Worm (Caenorhabditis elegans) whole organism, mixed stage, embryonic: Measurements from ENCODE around the gene T10B10.8.

Source experiments
- ceh-39 ChIP-seq: fragments of 150-350 bp; optimal IDR thresholded peaks from 2 replicates; lab custom pipeline; 2014; ENCODE audit warnings: missing biosample characterization, missing genetic modification characterization
- ceh-83 ChIP-seq: fragments of 200-800 bp; sonication (Bioruptor generic); optimal IDR thresholded peaks from 2 replicates; lab custom pipeline; 2018; ENCODE audit warnings: mild to moderate bottlenecking, missing genetic modification characterization, missing compliant biosample characterization
- ces-1 ChIP-seq: fragments of 150-350 bp; optimal IDR thresholded peaks from 2 replicates; lab custom pipeline; 2014; ENCODE audit warnings: missing biosample characterization, missing genetic modification reagents, missing genetic modification characterization
- elt-3 ChIP-seq: fragments of 150-350 bp; optimal IDR thresholded peaks from 2 replicates; lab custom pipeline; 2014; ENCODE audit warnings: missing biosample characterization, missing genetic modification characterization
- lin-13 ChIP-seq: fragments of 150-350 bp; optimal IDR thresholded peaks from 2 replicates; lab custom pipeline; 2014; ENCODE audit warnings: missing biosample characterization, missing genetic modification characterization
- lsy-2 ChIP-seq: fragments of 150-350 bp; optimal IDR thresholded peaks from 2 replicates; lab custom pipeline; 2014; ENCODE audit warnings: missing biosample characterization, missing genetic modification characterization
- nhr-12 ChIP-seq: fragments of 150-350 bp; optimal IDR thresholded peaks from 2 replicates; lab custom pipeline; 2014; ENCODE audit warnings: missing biosample characterization, missing genetic modification characterization
- nhr-28 ChIP-seq: fragments of 150-350 bp; optimal IDR thresholded peaks from 2 replicates; lab custom pipeline; 2014; ENCODE audit warnings: missing biosample characterization, missing genetic modification characterization
- nhr-76 ChIP-seq: sonication (generic microtip); optimal IDR thresholded peaks from 2 replicates; lab custom pipeline; 2017; ENCODE audit warnings: missing biosample characterization, missing genetic modification characterization
- pha-4 ChIP-seq: fragments of 150-350 bp; optimal IDR thresholded peaks from 2 replicates; lab custom pipeline; 2018; ENCODE audit warnings: missing biosample characterization, missing genetic modification reagents, missing genetic modification characterization
- snpc-4 ChIP-seq: fragments of 150-350 bp; optimal IDR thresholded peaks from 2 replicates; lab custom pipeline; 2014; ENCODE audit warnings: missing biosample characterization, missing genetic modification characterization
- sptf-1 ChIP-seq: sonication (generic microtip); optimal IDR thresholded peaks from 2 replicates; lab custom pipeline; 2017; ENCODE audit warnings: mild to moderate bottlenecking, missing genetic modification characterization, moderate library complexity, missing compliant biosample characterization
- unc-62 ChIP-seq: fragments of 150-350 bp; optimal IDR thresholded peaks from 2 replicates; lab custom pipeline; 2014; ENCODE audit warnings: missing biosample characterization, missing genetic modification reagents, missing genetic modification characterization
- zip-8 ChIP-seq: fragments of 150-350 bp; optimal IDR thresholded peaks from 2 replicates; lab custom pipeline; 2014; ENCODE audit warnings: missing biosample characterization, missing genetic modification characterization

- no peak for TF ChIP-seq snpc-4 (tag; lab: Kevin White, UChicago)
- no peak for TF ChIP-seq lsy-2 (tag; lab: Kevin White, UChicago)
- TF ChIP-seq sptf-1 (tag; lab: Kevin White, UChicago), result no peak
- no peak for TF ChIP-seq nhr-12 (tag; lab: Kevin White, UChicago)
- TF ChIP-seq nhr-28 (tag; lab: Kevin White, UChicago), result no peak
- TF ChIP-seq lin-13, result no peak
- TF ChIP-seq unc-62 (GFP tag; lab: Kevin White, UChicago), result no peak
- no peak for TF ChIP-seq ces-1 (GFP tag; lab: Kevin White, UChicago)
- TF ChIP-seq ceh-83 (GFP tag; lab: Kevin White, UChicago), result no peak
- no peak for TF ChIP-seq elt-3 (tag; lab: Kevin White, UChicago)
- no peak for TF ChIP-seq nhr-76 (tag; lab: Kevin White, UChicago)
- TF ChIP-seq zip-8 (tag; lab: Kevin White, UChicago), result no peak
- no peak for TF ChIP-seq pha-4 (tag; lab: Kevin White, UChicago)
- TF ChIP-seq ceh-39 (tag; lab: Kevin White, UChicago), result no peak
Measured at ce11 chrX:15147640-15148039, 18.4 kb downstream of the T10B10.8 start, which contains the start of gene unc-7.
